Worm (Caenorhabditis elegans) whole organism, L4 larva: ENCODE data around the gene sre-41.

ENCODE experiments used
- ZK337.2 ChIP-seq: fragments of 200-800 bp; sonication (Bioruptor generic); IDR thresholded peaks from 2 replicates; pipeline ENCODE4 v1.3.6; 2022; ENCODE audit warnings: missing genetic modification reagents, missing genetic modification characterization, missing compliant biosample characterization
- ceh-28 ChIP-seq: fragments of 150-350 bp; optimal IDR thresholded peaks from 2 replicates; lab custom pipeline; 2014; ENCODE audit warnings: missing biosample characterization, missing genetic modification reagents, missing genetic modification characterization
- ceh-62 ChIP-seq: sonication (generic microtip); optimal IDR thresholded peaks from 2 replicates; lab custom pipeline; 2017; ENCODE audit warnings: missing biosample characterization, missing genetic modification characterization
- dve-1 ChIP-seq: sonication (generic microtip); optimal IDR thresholded peaks from 2 replicates; lab custom pipeline; 2017; ENCODE audit warnings: antibody characterized with exemption, mild to moderate bottlenecking, missing genetic modification characterization, missing compliant biosample characterization; ENCODE audit not compliant: insufficient read depth
- fkh-10 ChIP-seq: fragments of 150-350 bp; optimal IDR thresholded peaks from 2 replicates; lab custom pipeline; 2014; ENCODE audit warnings: missing biosample characterization, missing genetic modification reagents, missing genetic modification characterization
- jun-1 ChIP-seq: fragments of 150-350 bp; optimal IDR thresholded peaks from 2 replicates; lab custom pipeline; 2014; ENCODE audit warnings: missing biosample characterization, missing genetic modification reagents, missing genetic modification characterization
- lin-13 ChIP-seq: fragments of 150-350 bp; optimal IDR thresholded peaks from 2 replicates; lab custom pipeline; 2014; ENCODE audit warnings: missing biosample characterization, missing genetic modification reagents, missing genetic modification characterization
- lsy-2 ChIP-seq, 2 experiments: fragments of 150-350 bp in 1 of 2; sonication (generic microtip) in 1 of 2; optimal IDR thresholded peaks; 2 replicates each; lab custom pipeline; 2014 to 2017; ENCODE audit warnings: missing biosample characterization in 2 of 2, missing genetic modification characterization in 2 of 2
- nhr-28 ChIP-seq: fragments of 150-350 bp; optimal IDR thresholded peaks from 2 replicates; lab custom pipeline; 2014; ENCODE audit warnings: missing biosample characterization, missing genetic modification characterization
- nhr-77 ChIP-seq: fragments of 150-350 bp; optimal IDR thresholded peaks from 2 replicates; lab custom pipeline; 2014; ENCODE audit warnings: missing biosample characterization, missing genetic modification characterization
- unc-39 ChIP-seq: sonication (generic microtip); optimal IDR thresholded peaks from 2 replicates; lab custom pipeline; 2017; ENCODE audit warnings: missing biosample characterization, missing genetic modification characterization

ce11 chrII:12406394-12406793 is 18.3 kb downstream of the sre-41 start, which contains the start of gene sre-30:
- TF ChIP-seq ZK337.2 = no peak
- no peak for TF ChIP-seq ceh-62 (tag; lab: Kevin White, UChicago)
- no peak for TF ChIP-seq nhr-28 (tag; lab: Kevin White, UChicago)
- no peak for TF ChIP-seq dve-1 (tag; lab: Kevin White, UChicago)
- TF ChIP-seq nhr-77 (tag; lab: Kevin White, UChicago) = no peak
- TF ChIP-seq lsy-2 (tag; optimal IDR thresholded peaks at IDR 0.05; lab: Kevin White, UChicago) = no peak
- TF ChIP-seq jun-1 (tag; lab: Kevin White, UChicago) = no peak
- TF ChIP-seq fkh-10 (GFP tag; lab: Kevin White, UChicago) = no peak
- no peak for TF ChIP-seq ceh-28
- TF ChIP-seq lin-13 (GFP tag; lab: Kevin White, UChicago) = no peak
- TF ChIP-seq unc-39 = no peak
